Worm (Caenorhabditis elegans): ENCODE data around the gene fbxb-40.
"Not testable (repeated sequence)": the region's sequence is repeated elsewhere in the genome, so short reads cannot be mapped to it uniquely, and the experiment has no call there.

ce11 chrII:1024684-1025083 lies 25.1 kb downstream of the fbxb-40 start, which contains the start of gene btb-11:
- not testable (repeated sequence) for TF ChIP-seq pha-4 (tag; optimal IDR thresholded peaks at IDR 0.05); ceh-45 (GFP tag; IDR thresholded peaks at IDR 0.05); lim-6 (tag; optimal IDR thresholded peaks at IDR 0.05); K02D7.2 (tag; optimal IDR thresholded peaks at IDR 0.05); ama-1 (optimal IDR thresholded peaks at IDR 0.05); sox-2 (GFP tag; IDR thresholded peaks at IDR 0.05); ztf-16 (tag; optimal IDR thresholded peaks at IDR 0.05); pqm-1 (tag; optimal IDR thresholded peaks at IDR 0.05); C08G9.2 (tag; optimal IDR thresholded peaks at IDR 0.05); pros-1 (tag; optimal IDR thresholded peaks at IDR 0.05); nhr-11 (tag; optimal IDR thresholded peaks at IDR 0.05)

Measured in whole organism, late embryonic.